Fruit fly (Drosophila melanogaster): ENCODE measurements around the gene CG4360.
A peak's percentile ranks its signal among the peaks of the same experiment; 100 is the strongest.

Gene CG4360

dm6 chr3R:20327572-20328483, at the start of gene CG4360, which contains the start of gene Sirt2 (continued):
- TF ChIP-seq CG11560 (tag; IDR thresholded peaks at IDR 0.05) (peak; percentile 96), Hsf (GFP tag; optimal IDR thresholded peaks at IDR 0.05) (peak; percentile 54), CG4820 (GFP tag; optimal IDR thresholded peaks at IDR 0.05) (peak; percentile 12), ase (GFP tag; IDR thresholded peaks at IDR 0.05) (0 out of 3 replicates have a peak, but pooled peaks have one; percentile 21), dysf (GFP tag; IDR thresholded peaks at IDR 0.05) (peak; percentile 45; the same call in 1 of the 3 replicates), Ada2b (GFP tag; IDR thresholded peaks at IDR 0.05) (no peak), CG4854 (GFP tag; optimal IDR thresholded peaks at IDR 0.05) (peak; percentile 14), amos (GFP tag; IDR thresholded peaks at IDR 0.05; ENCODE audit: partially characterized antibody) (peak; percentile 91), CG13894 (tag; optimal IDR thresholded peaks at IDR 0.05) (no peak), esg (GFP tag; conservative IDR thresholded peaks at IDR 0.05) (no peak), Mrtf (GFP tag; IDR thresholded peaks at IDR 0.05) (0 out of 3 replicates have a peak, but pooled peaks have one; percentile 18), NK7.1 (GFP tag; optimal IDR thresholded peaks at IDR 0.05) (no peak), CG1024 (GFP tag; IDR thresholded peaks at IDR 0.05) (peak; percentile 25), CG30403 (GFP tag; optimal IDR thresholded peaks at IDR 0.05) (peak; percentile 59), CG9609 (GFP tag; optimal IDR thresholded peaks at IDR 0.05) (peak; percentile 47), ken (GFP tag; IDR thresholded peaks at IDR 0.05) (no peak), CG34422 (GFP tag; IDR thresholded peaks at IDR 0.05) (peak; percentile 78), Fer1 (GFP tag; optimal IDR thresholded peaks at IDR 0.05) (peak; percentile 54), CG6854 (GFP tag; optimal IDR thresholded peaks at IDR 0.05) (no peak), Hmx (GFP tag; optimal IDR thresholded peaks at IDR 0.05) (peak; percentile 36), D (optimal IDR thresholded peaks at IDR 0.05) (no peak), D (GFP tag; optimal IDR thresholded peaks at IDR 0.05) (no peak), da (GFP tag; optimal IDR thresholded peaks at IDR 0.05) (no peak), CG4707 (GFP tag; optimal IDR thresholded peaks at IDR 0.05) (no peak), CG14050 (GFP tag; IDR thresholded peaks at IDR 0.05) (no peak; the same call in 2 of the 3 replicates), lbe (GFP tag; optimal IDR thresholded peaks at IDR 0.05) (no peak), Doc3 (GFP tag; IDR thresholded peaks at IDR 0.05; ENCODE audit: partially characterized antibody) (peak; percentile 48), tap (tag; optimal IDR thresholded peaks at IDR 0.05) (no peak), phol (tag; optimal IDR thresholded peaks at IDR 0.05) (peak; percentile 69), CG10274 (GFP tag; optimal IDR thresholded peaks at IDR 0.05) (no peak), Neu2 (GFP tag; optimal IDR thresholded peaks at IDR 0.05; ENCODE audit: borderline replicate concordance) (no peak), CG9437 (GFP tag; optimal IDR thresholded peaks at IDR 0.05) (peak; percentile 99), CkIIα-i1 (GFP tag; IDR thresholded peaks at IDR 0.05) (no peak), CG12155 (GFP tag; optimal IDR thresholded peaks at IDR 0.05) (peak; percentile 23), HmgZ (tag; optimal IDR thresholded peaks at IDR 0.05) (peak; percentile 62), z (GFP tag; IDR thresholded peaks at IDR 0.05) (no peak), CG15601 (tag; optimal IDR thresholded peaks at IDR 0.05) (no peak), Dip2 (GFP tag; IDR thresholded peaks at IDR 0.05) (no peak), pb (GFP tag; optimal IDR thresholded peaks at IDR 0.05) (no peak), luna (GFP tag; optimal IDR thresholded peaks at IDR 0.05) (peak; percentile 6), toy (GFP tag; IDR thresholded peaks at IDR 0.05) (no peak), YL-1 (GFP tag; optimal IDR thresholded peaks at IDR 0.05) (peak; percentile 97), Blimp-1 (GFP tag; optimal IDR thresholded peaks at IDR 0.05) (no peak), ara (GFP tag; IDR thresholded peaks at IDR 0.05) (no peak), crc (GFP tag; optimal IDR thresholded peaks at IDR 0.05) (peak; percentile 18), gem (tag; optimal IDR thresholded peaks at IDR 0.05) (no peak), yki (optimal IDR thresholded peaks at IDR 0.05) (no peak), CG11247 (GFP tag; IDR thresholded peaks at IDR 0.05) (peak; percentile 57; the same call in 1 of the 2 replicates), CG11723 (GFP tag; optimal IDR thresholded peaks at IDR 0.05) (no peak), BEAF-32 (GFP tag; optimal IDR thresholded peaks at IDR 0.05) (peak; percentile 88)

Data from whole organism, embryonic.